Worm (Caenorhabditis elegans) whole organism, early embryonic: Measurements from ENCODE around the gene frpr-11.

Source experiments
- F13C5.2 ChIP-seq: sonication (generic microtip); optimal IDR thresholded peaks from 2 replicates; lab custom pipeline; 2017; ENCODE audit warnings: mild to moderate bottlenecking, missing genetic modification characterization, inconsistent platforms, missing compliant biosample characterization
- ama-1 ChIP-seq: fragments of 150-350 bp; optimal IDR thresholded peaks from 2 replicates; lab custom pipeline; 2014
- hnd-1 ChIP-seq: sonication (generic microtip); optimal IDR thresholded peaks from 2 replicates; lab custom pipeline; 2016; ENCODE audit warnings: missing genetic modification characterization, missing compliant biosample characterization
- pes-1 ChIP-seq: fragments of 200-800 bp; sonication (Bioruptor generic); IDR thresholded peaks from 2 replicates; pipeline ENCODE4 v1.3.6; 2022; ENCODE audit warnings: missing genetic modification reagents, missing genetic modification characterization, missing compliant biosample characterization
- tbx-37 ChIP-seq: fragments of 200-800 bp; sonication (Bioruptor generic); conservative IDR thresholded peaks from 2 replicates; pipeline ENCODE4 v1.3.6; 2022; ENCODE audit warnings: missing genetic modification reagents, missing genetic modification characterization, missing compliant biosample characterization

DNA sequence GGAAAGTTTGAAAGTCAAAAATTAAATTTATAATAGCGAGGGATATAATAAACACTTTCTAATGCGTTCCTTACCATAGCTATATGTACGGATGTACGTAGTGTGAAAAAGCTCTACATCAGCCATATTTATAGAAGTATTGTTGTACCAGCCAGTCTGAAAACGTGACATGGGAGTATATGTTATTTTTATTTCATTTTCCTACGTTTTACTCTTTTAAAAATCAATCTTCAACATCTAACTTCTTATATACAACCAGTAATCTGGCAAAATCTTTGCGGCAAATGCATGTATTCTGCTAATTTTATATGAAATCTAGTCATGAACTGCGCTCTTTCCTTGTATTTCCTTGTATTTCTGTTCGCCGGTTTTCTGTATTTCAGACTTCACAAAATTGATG is 25.3 kb downstream of the frpr-11 start, which contains the start of gene H14N18.2:
- TF ChIP-seq tbx-37 (GFP tag; lab: Robert Waterston, UW) (no peak), ama-1 (lab: Kevin White, UChicago) (no peak), pes-1 (GFP tag; lab: Robert Waterston, UW) (no peak), F13C5.2 (tag; lab: Kevin White, UChicago) (no peak), hnd-1 (tag; lab: Kevin White, UChicago) (no peak)
